Fruit fly (Drosophila melanogaster): ENCODE results near the gene Cpr35B.

- TF ChIP-seq CTCF (optimal IDR thresholded peaks at IDR 0.05), result no peak
- no peak for TF ChIP-seq CG8478 (optimal IDR thresholded peaks at IDR 0.05)
Measured at dm6 chr2L:14448784-14449183, 23.8 kb upstream of the Cpr35B start.
